Worm (Caenorhabditis elegans) whole organism, young adult: ENCODE results near the gene ZK896.1.

Experiments
- B0035.1 ChIP-seq: sonication (generic microtip); optimal IDR thresholded peaks from 2 replicates; lab custom pipeline; 2016; ENCODE audit warnings: missing genetic modification characterization, mild to moderate bottlenecking, missing compliant biosample characterization, missing genotype, missing genetic modification reagents
- F37B4.10 ChIP-seq: fragments of 200-800 bp; sonication (Bioruptor generic); IDR thresholded peaks from 2 replicates; pipeline ENCODE4 v1.3.6; 2022; ENCODE audit warnings: missing genetic modification characterization, missing compliant biosample characterization
- F52B5.7 ChIP-seq: sonication (generic microtip); optimal IDR thresholded peaks from 2 replicates; lab custom pipeline; 2016; ENCODE audit warnings: mild to moderate bottlenecking, missing genetic modification characterization, missing compliant biosample characterization
- F55B11.4 ChIP-seq: sonication (generic microtip); optimal IDR thresholded peaks from 2 replicates; lab custom pipeline; 2016; ENCODE audit warnings: missing compliant biosample characterization, missing genetic modification characterization, borderline replicate concordance; ENCODE audit not compliant: insufficient read depth
- F57C9.4 ChIP-seq: sonication (generic microtip); optimal IDR thresholded peaks from 2 replicates; lab custom pipeline; 2017; ENCODE audit warnings: mild to moderate bottlenecking, missing genetic modification characterization, missing compliant biosample characterization
- T07F8.4 ChIP-seq: sonication (generic microtip); optimal IDR thresholded peaks from 2 replicates; lab custom pipeline; 2016; ENCODE audit warnings: mild to moderate bottlenecking, missing genetic modification characterization, moderate library complexity, missing compliant biosample characterization
- Y56A3A.18 ChIP-seq: fragments of 200-800 bp; sonication (Bioruptor generic); IDR thresholded peaks from 2 replicates; pipeline ENCODE4 v1.3.6; 2022; ENCODE audit warnings: missing genetic modification reagents, missing genetic modification characterization, missing compliant biosample characterization
- Y79H2A.3 ChIP-seq: fragments of 200-800 bp; sonication (Bioruptor generic); conservative IDR thresholded peaks from 2 replicates; pipeline ENCODE4 v1.3.6; 2022; ENCODE audit warnings: missing genetic modification reagents, missing genetic modification characterization, missing compliant biosample characterization
- aptf-3 ChIP-seq: fragments of 200-800 bp; sonication (Bioruptor generic); IDR thresholded peaks from 2 replicates; pipeline ENCODE4 v1.3.6; 2022; ENCODE audit warnings: missing genetic modification characterization, missing compliant biosample characterization
- ccch-3 ChIP-seq: fragments of 200-800 bp; sonication (Bioruptor generic); optimal IDR thresholded peaks from 2 replicates; lab custom pipeline; 2018; ENCODE audit warnings: mild to moderate bottlenecking, missing genetic modification characterization, missing compliant biosample characterization
- ceh-79 ChIP-seq: sonication (generic microtip); optimal IDR thresholded peaks from 2 replicates; lab custom pipeline; 2017; ENCODE audit warnings: mild to moderate bottlenecking, missing genetic modification characterization, missing compliant biosample characterization
- ceh-91 ChIP-seq: fragments of 200-800 bp; sonication (Bioruptor generic); IDR thresholded peaks from 2 replicates; pipeline ENCODE4 v1.3.6; 2022; ENCODE audit warnings: missing genetic modification reagents, missing genetic modification characterization, missing compliant biosample characterization
- egl-44 ChIP-seq: fragments of 200-800 bp; sonication (Bioruptor generic); IDR thresholded peaks from 2 replicates; pipeline ENCODE4 v1.3.6; 2022; ENCODE audit warnings: missing genetic modification reagents, missing genetic modification characterization, missing compliant biosample characterization
- egrh-3 ChIP-seq: fragments of 200-800 bp; sonication (Bioruptor generic); IDR thresholded peaks from 2 replicates; pipeline ENCODE4 v1.3.6; 2022; ENCODE audit warnings: missing genetic modification reagents, missing genetic modification characterization, missing compliant biosample characterization
- ets-4 ChIP-seq: fragments of 200-800 bp; sonication (Bioruptor generic); optimal IDR thresholded peaks from 2 replicates; lab custom pipeline; 2018; ENCODE audit warnings: mild to moderate bottlenecking, missing genetic modification characterization, missing compliant biosample characterization
- fkh-3 ChIP-seq: sonication (generic microtip); optimal IDR thresholded peaks from 2 replicates; lab custom pipeline; 2016; ENCODE audit warnings: mild to moderate bottlenecking, missing genetic modification characterization, missing compliant biosample characterization
- hlh-12 ChIP-seq: sonication (generic microtip); optimal IDR thresholded peaks from 2 replicates; lab custom pipeline; 2016; ENCODE audit warnings: missing genetic modification characterization, missing compliant biosample characterization
- hmg-1.2 ChIP-seq: fragments of 200-800 bp; sonication (Bioruptor generic); IDR thresholded peaks from 2 replicates; pipeline ENCODE4 v1.3.6; 2022; ENCODE audit warnings: missing genetic modification reagents, missing genetic modification characterization, missing compliant biosample characterization
- let-607 ChIP-seq, 2 experiments: fragments of 200-800 bp in 1 of 2; sonication (Bioruptor generic) in 1 of 2; sonication (generic microtip) in 1 of 2; optimal IDR thresholded peaks; 2 replicates each; lab custom pipeline; 2016 to 2018; ENCODE audit warnings: mild to moderate bottlenecking in 2 of 2, missing compliant biosample characterization in 2 of 2, missing genetic modification characterization in 2 of 2, moderate library complexity in 2 of 2, missing genotype in 1 of 2
- lin-54 ChIP-seq: fragments of 200-800 bp; sonication (Bioruptor generic); optimal IDR thresholded peaks from 2 replicates; lab custom pipeline; 2018; ENCODE audit warnings: mild to moderate bottlenecking, missing genetic modification characterization, missing compliant biosample characterization
- nhr-27 ChIP-seq: fragments of 200-800 bp; sonication (Bioruptor generic); optimal IDR thresholded peaks from 2 replicates; lab custom pipeline; 2018; ENCODE audit warnings: mild to moderate bottlenecking, missing genetic modification characterization, moderate library complexity, missing compliant biosample characterization
- nhr-80 ChIP-seq: sonication (generic microtip); optimal IDR thresholded peaks from 2 replicates; lab custom pipeline; 2016; ENCODE audit warnings: missing genetic modification characterization, missing compliant biosample characterization
- sea-2 ChIP-seq: fragments of 200-800 bp; sonication (Bioruptor generic); IDR thresholded peaks from 2 replicates; pipeline ENCODE4 v1.3.6; 2022; ENCODE audit warnings: missing genetic modification characterization, missing compliant biosample characterization
- snpc-1.3 ChIP-seq: sonication (generic microtip); optimal IDR thresholded peaks from 2 replicates; lab custom pipeline; 2017; ENCODE audit warnings: missing genetic modification characterization, mild to moderate bottlenecking, missing compliant biosample characterization, antibody characterized with exemption, moderate library complexity, missing genotype, missing genetic modification reagents; ENCODE audit not compliant: insufficient read depth
- snpc-4 ChIP-seq, 5 experiments: fragments of 150-350 bp in 1 of 5; sonication (generic microtip) in 4 of 5; optimal IDR thresholded peaks; 2 replicates each; lab custom pipeline; 2014 to 2018; ENCODE audit warnings: missing genetic modification characterization in 5 of 5, missing biosample characterization in 3 of 5, antibody characterized with exemption in 2 of 5, mild to moderate bottlenecking in 2 of 5, missing compliant biosample characterization in 2 of 5, missing genotype in 2 of 5, moderate library complexity in 2 of 5, missing genetic modification reagents in 1 of 5
- tbx-9 ChIP-seq: sonication (generic microtip); optimal IDR thresholded peaks from 2 replicates; lab custom pipeline; 2016; ENCODE audit warnings: borderline replicate concordance, missing genetic modification characterization, inconsistent platforms, missing compliant biosample characterization

ZK896.1 gene

DNA sequence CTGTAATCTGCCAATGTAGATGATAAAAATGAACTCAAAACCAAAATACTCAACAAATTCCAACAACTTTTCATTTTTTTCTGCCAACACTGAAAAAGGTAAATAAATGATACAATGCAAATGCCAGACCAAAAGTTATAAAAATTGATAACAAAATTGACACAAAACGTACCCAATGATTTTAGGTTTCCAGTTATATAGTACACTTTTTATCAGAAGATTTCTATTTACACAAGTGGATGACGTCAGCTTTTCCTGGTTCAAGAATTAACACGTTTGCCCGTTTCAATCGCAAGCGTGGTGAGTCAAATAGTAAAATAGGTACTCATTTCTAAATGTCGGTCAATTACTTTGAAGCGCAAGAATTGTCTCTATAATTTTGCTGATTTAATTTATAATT, 4.4 kb upstream of the ZK896.1 start, which contains the start of gene ZK896.5:
Gene ZK896.5, minus strand, starts transcription at position 89 of the 400 bp plus-strand sequence.
- TF ChIP-seq B0035.1 (tag; lab: Kevin White, UChicago) (no peak), sea-2 (GFP tag; lab: Robert Waterston, UW) (no peak), Y79H2A.3 (GFP tag; lab: Robert Waterston, UW) (no peak), nhr-80 (tag; lab: Kevin White, UChicago) (peak; percentile 42), tbx-9 (tag; lab: Kevin White, UChicago) (no peak)

DNA sequence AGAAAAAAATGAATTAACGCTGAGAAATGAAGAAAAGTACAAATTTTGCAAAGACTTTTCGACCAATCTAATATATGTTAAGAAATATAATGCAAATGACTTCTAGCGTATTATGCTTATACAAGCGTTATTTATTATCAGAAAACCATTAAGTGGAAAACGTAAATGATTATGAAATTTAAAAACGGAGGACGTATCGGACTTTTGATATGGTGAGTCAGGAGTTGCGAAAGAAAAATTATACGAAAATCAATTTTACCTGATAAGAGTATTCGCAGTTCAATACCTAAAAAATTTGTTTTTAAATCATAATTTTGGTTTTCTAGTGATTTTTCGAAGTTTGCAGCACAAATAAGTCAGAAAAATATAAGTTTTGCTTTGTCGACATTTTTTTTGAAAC, 1.4 kb upstream of the ZK896.1 start:
- TF ChIP-seq snpc-1.3 (tag; lab: Kevin White, UChicago) (no peak), nhr-80 (tag; lab: Kevin White, UChicago) (peak; percentile 52), ccch-3 (GFP tag; lab: Kevin White, UChicago) (no peak), F52B5.7 (tag; lab: Kevin White, UChicago) (no peak), Y56A3A.18 (no peak), hlh-12 (no peak)

DNA sequence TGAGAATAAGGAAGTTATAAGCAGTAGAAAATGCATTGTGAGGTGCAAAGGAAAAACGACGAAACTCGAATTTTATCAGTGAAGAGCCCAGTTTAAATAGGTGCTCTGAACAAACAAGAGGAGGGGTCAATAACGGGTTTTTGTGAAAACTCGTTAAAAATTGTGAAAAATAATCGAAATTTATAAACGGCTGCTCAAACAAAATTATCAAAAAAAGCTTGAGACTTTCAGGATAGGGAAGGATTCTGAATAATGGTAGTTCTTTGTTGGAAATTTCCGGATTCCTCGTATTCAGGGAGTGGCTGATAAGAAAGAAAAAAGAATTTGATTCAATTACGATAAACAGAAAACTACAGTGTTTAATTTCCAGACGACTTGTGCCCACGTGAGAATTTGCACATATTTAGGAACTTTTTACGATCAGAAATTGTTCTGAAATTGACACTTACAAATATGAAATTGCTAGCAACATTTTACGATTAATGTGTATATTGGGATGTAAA, 3.7 kb downstream of the ZK896.1 start, which contains the start of gene clec-187:
Gene clec-187, minus strand, starts transcription at position 51 of the 503 bp plus-strand sequence.
- TF ChIP-seq aptf-3 (GFP tag; lab: Robert Waterston, UW) (no peak), fkh-3 (no peak), ceh-91 (no peak), ceh-79 (tag; lab: Kevin White, UChicago) (no peak), sea-2 (GFP tag; lab: Robert Waterston, UW) (no peak), Y56A3A.18 (no peak)

DNA sequence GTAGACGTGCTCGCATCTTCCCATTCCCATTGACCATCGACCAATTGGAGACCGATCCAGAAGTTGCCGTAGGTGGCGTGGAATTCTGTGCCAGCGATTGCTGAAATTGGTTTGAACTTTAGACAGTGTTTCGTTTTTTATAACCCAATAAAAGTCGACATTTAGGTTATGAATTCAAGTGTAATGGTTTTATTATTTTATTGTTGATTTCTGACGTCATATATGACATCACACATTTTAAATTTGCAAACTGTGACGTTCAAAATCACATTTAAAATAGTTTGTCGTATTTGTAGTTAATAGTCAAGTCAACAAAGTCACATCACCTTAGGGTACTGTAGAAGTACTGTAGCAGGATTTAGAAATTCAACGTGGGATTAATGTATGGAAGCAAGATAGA, 4.8 kb downstream of the ZK896.1 start:
- TF ChIP-seq lin-54 (GFP tag; lab: Kevin White, UChicago), result no peak
- no peak for TF ChIP-seq F37B4.10 (GFP tag; lab: Robert Waterston, UW)
- no peak for TF ChIP-seq nhr-27 (tag; lab: Kevin White, UChicago)
- no peak for TF ChIP-seq fkh-3

DNA sequence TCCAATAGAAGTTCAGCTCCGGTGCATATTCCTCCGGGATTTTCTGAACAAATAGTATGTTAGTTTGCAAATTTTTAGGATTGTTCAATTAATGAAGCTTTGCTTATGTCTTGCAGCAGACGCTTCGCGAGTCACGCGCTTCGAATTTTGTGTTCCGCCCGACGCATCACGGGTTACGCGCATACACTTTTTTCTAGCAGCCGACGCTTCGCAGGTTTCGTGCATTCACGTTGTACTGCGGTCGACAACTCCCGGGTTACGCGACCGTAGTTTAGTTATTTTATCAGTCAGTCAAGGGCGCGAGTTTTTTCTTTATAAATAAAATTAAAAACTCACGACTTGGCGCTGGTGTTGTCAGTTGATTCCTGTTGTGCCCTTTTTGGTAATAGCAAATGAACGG, 5.3 kb downstream of the ZK896.1 start:
- TF ChIP-seq F37B4.10 (GFP tag; lab: Robert Waterston, UW) (0 out of 2 replicates have a peak, but pooled peaks have one; percentile 25), nhr-27 (tag; lab: Kevin White, UChicago) (no peak), F57C9.4 (tag; lab: Kevin White, UChicago) (no peak), egrh-3 (GFP tag; lab: Robert Waterston, UW) (no peak), T07F8.4 (no peak), hmg-1.2 (no peak; the same call in 1 of the 2 replicates), snpc-4 (GFP tag; optimal IDR thresholded peaks at IDR 0.05; lab: Kevin White, UChicago) (no peak), snpc-4 (tag; optimal IDR thresholded peaks at IDR 0.05; lab: Kevin White, UChicago) (peak; percentile 46 to 89 (median 70)), tbx-9 (tag; lab: Kevin White, UChicago) (no peak)

DNA sequence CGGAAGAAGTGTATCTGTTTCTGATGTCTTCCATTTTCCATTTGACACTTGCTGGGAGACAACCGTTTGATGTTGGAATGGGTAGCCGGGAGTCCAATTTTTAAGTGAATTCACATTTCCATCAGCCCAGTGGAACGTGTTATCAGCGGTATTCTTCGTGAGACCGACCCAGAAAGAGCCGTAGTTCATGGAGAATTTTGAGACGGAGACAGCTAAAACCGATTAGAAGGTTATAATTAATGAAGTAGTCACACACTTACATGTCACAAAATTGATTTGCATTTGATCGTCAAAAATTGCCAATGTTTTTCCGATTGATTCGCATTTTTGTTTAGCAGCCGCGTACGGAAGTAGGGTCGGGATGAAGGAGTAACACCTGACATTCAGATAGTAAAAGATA, 5.8 kb downstream of the ZK896.1 start:
- TF ChIP-seq nhr-80 (tag; lab: Kevin White, UChicago), result peak; percentile 88
- peak; percentile 26 for TF ChIP-seq ets-4 (GFP tag; lab: Kevin White, UChicago)
- TF ChIP-seq let-607 (tag; optimal IDR thresholded peaks at IDR 0.05; lab: Kevin White, UChicago), result peak in 1 of 2 experiments; percentile 16
- TF ChIP-seq F55B11.4 (tag; lab: Kevin White, UChicago), result no peak
- no peak for TF ChIP-seq egl-44 (GFP tag; lab: Robert Waterston, UW)
